Fruit fly (Drosophila melanogaster) whole organism, embryonic: Measurements from ENCODE around the gene GABA-B-R2.

Source experiments
- ATbp ChIP-seq: fragments of 200-800 bp; sonication (Bioruptor generic); optimal IDR thresholded peaks from 2 replicates; lab custom pipeline; 2017; ENCODE audit warnings: missing biosample characterization, mild to moderate bottlenecking, missing genetic modification characterization, missing genetic modification reagents
- Aef1 ChIP-seq: fragments of 200-800 bp; sonication (Bioruptor generic); IDR thresholded peaks from 3 replicates; pipeline ENCODE4 v1.3.6; 2022; ENCODE audit warnings: missing biosample characterization, missing genetic modification characterization
- Bteb2 ChIP-seq: fragments of 200-800 bp; sonication (Bioruptor generic); optimal IDR thresholded peaks from 2 replicates; lab custom pipeline; 2016; ENCODE audit warnings: missing biosample characterization, missing genetic modification characterization
- CG10209 ChIP-seq: fragments of 200-800 bp; sonication (Bioruptor generic); optimal IDR thresholded peaks from 3 replicates; lab custom pipeline; 2017; ENCODE audit warnings: missing biosample characterization, mild to moderate bottlenecking, missing genetic modification characterization, missing genetic modification reagents
- CG11504 ChIP-seq: fragments of 200-800 bp; sonication (Bioruptor generic); optimal IDR thresholded peaks from 3 replicates; lab custom pipeline; 2019; ENCODE audit warnings: missing biosample characterization, mild to moderate bottlenecking, missing genetic modification characterization, moderate library complexity
- CG13287 ChIP-seq: fragments of 200-800 bp; sonication (Bioruptor generic); IDR thresholded peaks from 2 replicates; pipeline ENCODE4 v1.3.6; 2022; ENCODE audit warnings: missing biosample characterization, missing genetic modification characterization; ENCODE audit not compliant: partially characterized antibody
- CG13624 ChIP-seq: fragments of 200-800 bp; sonication (Bioruptor generic); optimal IDR thresholded peaks from 2 replicates; lab custom pipeline; 2016; ENCODE audit warnings: missing biosample characterization, missing genetic modification characterization
- CG14441 ChIP-seq: fragments of 200-800 bp; sonication (Bioruptor generic); IDR thresholded peaks from 2 replicates; pipeline ENCODE4 v1.3.6; 2022; ENCODE audit warnings: missing biosample characterization, missing genetic modification characterization
- CG14667 ChIP-seq: fragments of 200-800 bp; sonication (Bioruptor generic); IDR thresholded peaks from 2 replicates; pipeline ENCODE4 v1.3.6; 2022; ENCODE audit warnings: missing biosample characterization, missing genetic modification characterization
- CG14710 ChIP-seq: fragments of 200-800 bp; sonication (Bioruptor generic); optimal IDR thresholded peaks from 3 replicates; lab custom pipeline; 2019; ENCODE audit warnings: missing biosample characterization, mild to moderate bottlenecking, missing genetic modification characterization, moderate library complexity
- CG16863 ChIP-seq: fragments of 200-800 bp; sonication (Bioruptor generic); optimal IDR thresholded peaks from 3 replicates; lab custom pipeline; 2016; ENCODE audit warnings: missing biosample characterization, missing genetic modification characterization
- CG17912 ChIP-seq: fragments of 200-800 bp; sonication (Bioruptor generic); optimal IDR thresholded peaks from 2 replicates; lab custom pipeline; 2018; ENCODE audit warnings: missing biosample characterization, mild to moderate bottlenecking, missing genetic modification characterization
- CG3726 ChIP-seq: fragments of 200-800 bp; sonication (Bioruptor generic); IDR thresholded peaks from 3 replicates; pipeline ENCODE4, ENCODE4 v1.3.6; 2022; ENCODE audit warnings: missing biosample characterization, missing genetic modification characterization
- CG4328 ChIP-seq: fragments of 200-800 bp; sonication (Bioruptor generic); optimal IDR thresholded peaks from 3 replicates; lab custom pipeline; 2017; ENCODE audit warnings: missing biosample characterization, missing genetic modification reagents, missing genetic modification characterization
- CG4424 ChIP-seq: fragments of 200-800 bp; sonication (Bioruptor generic); optimal IDR thresholded peaks from 3 replicates; lab custom pipeline; 2016; ENCODE audit warnings: missing biosample characterization, missing genetic modification characterization
- CG4617 ChIP-seq: fragments of 200-800 bp; sonication (Bioruptor generic); optimal IDR thresholded peaks from 3 replicates; lab custom pipeline; 2016; ENCODE audit warnings: missing biosample characterization, missing genetic modification characterization, borderline replicate concordance
- CG6175 ChIP-seq: fragments of 200-800 bp; sonication (Bioruptor generic); IDR thresholded peaks from 3 replicates; pipeline ENCODE4 v1.3.6; 2022; ENCODE audit warnings: missing biosample characterization, missing genetic modification characterization
- CG6689 ChIP-seq: fragments of 200-800 bp; sonication (Bioruptor generic); IDR thresholded peaks from 2 replicates; pipeline ENCODE4 v1.3.6; 2022; ENCODE audit warnings: missing biosample characterization, missing genetic modification characterization
- CG7556 ChIP-seq: fragments of 200-800 bp; sonication (Bioruptor generic); optimal IDR thresholded peaks from 2 replicates; lab custom pipeline; 2017; ENCODE audit warnings: missing biosample characterization, mild to moderate bottlenecking, missing genetic modification characterization
- CG9932 ChIP-seq: fragments of 200-800 bp; sonication (Bioruptor generic); IDR thresholded peaks from 2 replicates; pipeline ENCODE4 v1.3.6; 2022; ENCODE audit warnings: missing biosample characterization, missing genetic modification characterization
- CHES-1-like ChIP-seq: fragments of 200-800 bp; sonication (Bioruptor generic); optimal IDR thresholded peaks from 2 replicates; lab custom pipeline; 2016; ENCODE audit warnings: missing biosample characterization, missing genetic modification characterization
- CrebB ChIP-seq: fragments of 200-800 bp; sonication (Bioruptor generic); optimal IDR thresholded peaks from 3 replicates; lab custom pipeline; 2018; ENCODE audit warnings: missing biosample characterization, mild to moderate bottlenecking, missing genetic modification characterization
- Dp ChIP-seq: fragments of 200-800 bp; sonication (Bioruptor generic); optimal IDR thresholded peaks from 2 replicates; lab custom pipeline; 2018; ENCODE audit warnings: missing biosample characterization, mild to moderate bottlenecking, missing genetic modification characterization, moderate library complexity
- E2f2 ChIP-seq: fragments of 200-800 bp; sonication (Bioruptor generic); IDR thresholded peaks from 2 replicates; pipeline ENCODE4 v1.3.6; 2022; ENCODE audit warnings: missing biosample characterization, missing genetic modification characterization
- Fer1 ChIP-seq: fragments of 200-800 bp; sonication (Bioruptor generic); optimal IDR thresholded peaks from 2 replicates; lab custom pipeline; 2017; ENCODE audit warnings: missing biosample characterization, mild to moderate bottlenecking, missing genetic modification characterization
- Fer2 ChIP-seq: fragments of 200-800 bp; sonication (Bioruptor generic); optimal IDR thresholded peaks from 2 replicates; lab custom pipeline; 2018; ENCODE audit warnings: missing biosample characterization, mild to moderate bottlenecking, missing genetic modification characterization, moderate library complexity
- HmgZ ChIP-seq: fragments of 200-800 bp; sonication (Bioruptor generic); optimal IDR thresholded peaks from 2 replicates; lab custom pipeline; 2018; ENCODE audit warnings: missing biosample characterization, mild to moderate bottlenecking, missing genetic modification characterization
- MBD-R2 ChIP-seq: fragments of 200-800 bp; sonication (Bioruptor generic); IDR thresholded peaks from 2 replicates; pipeline ENCODE4 v1.3.6; 2022; ENCODE audit warnings: missing biosample characterization, missing genetic modification characterization
- Max ChIP-seq: fragments of 200-800 bp; sonication (Bioruptor generic); optimal IDR thresholded peaks from 2 replicates; lab custom pipeline; 2016; ENCODE audit warnings: missing biosample characterization, mild to moderate bottlenecking, missing genetic modification characterization
- Nf-YB ChIP-seq: fragments of 200-800 bp; sonication (Bioruptor generic); optimal IDR thresholded peaks from 3 replicates; lab custom pipeline; 2019; ENCODE audit warnings: missing biosample characterization, mild to moderate bottlenecking, missing genetic modification characterization, moderate library complexity
- Oaz ChIP-seq: fragments of 200-800 bp; sonication (Bioruptor generic); IDR thresholded peaks from 2 replicates; pipeline ENCODE4 v1.3.6; 2022; ENCODE audit warnings: missing biosample characterization, missing genetic modification characterization
- Pdp1 ChIP-seq, 2 experiments: fragments of 200-800 bp; sonication (Bioruptor generic); optimal IDR thresholded peaks; 3 replicates each; lab custom pipeline; 2016; ENCODE audit warnings: missing biosample characterization in 2 of 2, missing genetic modification characterization in 2 of 2, mild to moderate bottlenecking in 1 of 2, moderate library complexity in 1 of 2
- Ptx1 ChIP-seq: fragments of 200-800 bp; sonication (Bioruptor generic); IDR thresholded peaks from 2 replicates; pipeline ENCODE4 v1.3.6; 2022; ENCODE audit warnings: missing biosample characterization, missing genetic modification characterization
- Tbp ChIP-seq: fragments of >200 bp; optimal IDR thresholded peaks from 2 replicates; lab custom pipeline; 2018; ENCODE audit warnings: missing biosample characterization, missing genetic modification characterization
- Xbp1 ChIP-seq: fragments of 200-800 bp; sonication (Bioruptor generic); optimal IDR thresholded peaks from 3 replicates; lab custom pipeline; 2016; ENCODE audit warnings: missing biosample characterization, mild to moderate bottlenecking, missing genetic modification characterization
- ato ChIP-seq: fragments of 200-800 bp; sonication (Bioruptor generic); IDR thresholded peaks from 2 replicates; pipeline ENCODE4 v1.3.6; 2022; ENCODE audit warnings: missing biosample characterization, missing genetic modification characterization; ENCODE audit not compliant: partially characterized antibody
- cas ChIP-seq: fragments of 200-800 bp; sonication (Bioruptor generic); IDR thresholded peaks from 2 replicates; pipeline ENCODE4 v1.3.6; 2022; ENCODE audit warnings: missing biosample characterization, missing genetic modification characterization
- corto ChIP-seq: fragments of 200-800 bp; sonication (Bioruptor generic); optimal IDR thresholded peaks from 2 replicates; lab custom pipeline; 2016; ENCODE audit warnings: missing biosample characterization, mild to moderate bottlenecking, missing genetic modification characterization, moderate library complexity
- dati ChIP-seq: fragments of 200-800 bp; sonication (Bioruptor generic); IDR thresholded peaks from 2 replicates; pipeline ENCODE4 v1.3.6; 2022; ENCODE audit warnings: missing biosample characterization, missing genetic modification characterization
- dm ChIP-seq: fragments of 200-800 bp; sonication (Bioruptor generic); optimal IDR thresholded peaks from 3 replicates; lab custom pipeline; 2016; ENCODE audit warnings: missing biosample characterization, missing genetic modification characterization
- dpn ChIP-seq, 2 experiments: fragments of 200-800 bp; sonication (Bioruptor generic); optimal IDR thresholded peaks; 3 replicates each; lab custom pipeline; 2016; ENCODE audit warnings: missing biosample characterization in 2 of 2, missing genetic modification characterization in 2 of 2
- gcm2 ChIP-seq: fragments of 200-800 bp; sonication (Bioruptor generic); optimal IDR thresholded peaks from 2 replicates; lab custom pipeline; 2016; ENCODE audit warnings: missing biosample characterization, missing genetic modification characterization
- h ChIP-seq: fragments of >200 bp; optimal IDR thresholded peaks from 2 replicates; lab custom pipeline; 2017
- hth ChIP-seq: fragments of >200 bp; optimal IDR thresholded peaks from 2 replicates; lab custom pipeline; 2017; ENCODE audit warnings: inconsistent platforms
- insv ChIP-seq, 2 experiments: fragments of 200-800 bp; sonication (Bioruptor generic); optimal IDR thresholded peaks; 3 replicates each; lab custom pipeline; 2016 to 2018; ENCODE audit warnings: missing biosample characterization in 2 of 2, missing genetic modification characterization in 2 of 2
- ken ChIP-seq: fragments of 200-800 bp; sonication (Bioruptor generic); IDR thresholded peaks from 3 replicates; pipeline ENCODE4 v1.3.6; 2022; ENCODE audit warnings: missing biosample characterization, missing genetic modification characterization
- lola ChIP-seq, 3 experiments: fragments of >200 bp in 2 of 3; fragments of 200-800 bp in 1 of 3; sonication (Bioruptor generic) in 1 of 3; optimal IDR thresholded peaks; 2 replicates each; lab custom pipeline; 2017 to 2019; ENCODE audit warnings: missing biosample characterization in 3 of 3, missing genetic modification characterization in 3 of 3, mild to moderate bottlenecking in 1 of 3, moderate library complexity in 1 of 3
- nom ChIP-seq: fragments of 200-800 bp; sonication (Bioruptor generic); optimal IDR thresholded peaks from 2 replicates; lab custom pipeline; 2017; ENCODE audit warnings: missing biosample characterization, missing genetic modification characterization, mild to moderate bottlenecking, moderate library complexity, missing genetic modification reagents
- p53 ChIP-seq: fragments of 200-800 bp; sonication (Bioruptor generic); optimal IDR thresholded peaks from 2 replicates; lab custom pipeline; 2016; ENCODE audit warnings: missing biosample characterization, missing genetic modification characterization
- sens ChIP-seq: fragments of 200-800 bp; sonication (Bioruptor generic); peaks from one replicate; lab custom pipeline; 2016; ENCODE audit warnings: missing biosample characterization, missing genetic modification characterization
- so ChIP-seq: fragments of 200-800 bp; sonication (Bioruptor generic); IDR thresholded peaks from 3 replicates; pipeline ENCODE4 v1.3.6; 2022; ENCODE audit warnings: missing biosample characterization, missing genetic modification characterization
- stwl ChIP-seq: fragments of 200-800 bp; sonication (Bioruptor generic); optimal IDR thresholded peaks from 3 replicates; lab custom pipeline; 2018; ENCODE audit warnings: missing biosample characterization, mild to moderate bottlenecking, missing genetic modification characterization, moderate library complexity
- tna ChIP-seq: fragments of 200-800 bp; sonication (Bioruptor generic); IDR thresholded peaks from 2 replicates; pipeline ENCODE4 v1.3.6; 2022; ENCODE audit warnings: missing biosample characterization, missing genetic modification characterization; ENCODE audit not compliant: partially characterized antibody

Gene GABA-B-R2

dm6 chr3R:21777660-21778059 lies 2.0 kb upstream of the GABA-B-R2 start, which contains the start of gene Polr1H (continued):
- no peak for TF ChIP-seq Tbp
- no peak for TF ChIP-seq CrebB (tag; lab: Kevin White, UChicago)
- no peak for TF ChIP-seq dpn (GFP tag; optimal IDR thresholded peaks at IDR 0.05; lab: Kevin White, UChicago)
- TF ChIP-seq corto = no peak
- TF ChIP-seq CG14710 (tag; lab: Kevin White, UChicago) = peak; percentile 42
- TF ChIP-seq Dp (GFP tag; lab: Kevin White, UChicago) = peak; percentile 81
- no peak for TF ChIP-seq Xbp1 (GFP tag; lab: Kevin White, UChicago)
- peak; percentile 44 for TF ChIP-seq HmgZ (tag; lab: Kevin White, UChicago)
- TF ChIP-seq CG14441 (GFP tag; lab: Robert Waterston, UW) = no peak
- no peak for TF ChIP-seq cas
- peak; percentile 90 for TF ChIP-seq sens (GFP tag; lab: Kevin White, UChicago)
- peak; percentile 87 for TF ChIP-seq Max (GFP tag; lab: Kevin White, UChicago)
- no peak for TF ChIP-seq CG17912 (GFP tag; lab: Kevin White, UChicago)
- no peak for TF ChIP-seq lola (GFP tag; optimal IDR thresholded peaks at IDR 0.05; lab: Kevin White, UChicago)
- TF ChIP-seq Fer1 (GFP tag; lab: Kevin White, UChicago) = peak; percentile 41
- peak; percentile 75 for TF ChIP-seq CG11504 (tag; lab: Kevin White, UChicago)
- TF ChIP-seq p53 = no peak
- TF ChIP-seq CHES-1-like (GFP tag; lab: Kevin White, UChicago) = no peak
- no peak for TF ChIP-seq CG4328 (GFP tag; lab: Kevin White, UChicago)
- TF ChIP-seq CG4617 (GFP tag; lab: Kevin White, UChicago) = peak; percentile 23
- TF ChIP-seq ato (GFP tag; lab: Robert Waterston, UW) = no peak
- peak; percentile 87 for TF ChIP-seq E2f2
- TF ChIP-seq Pdp1 (GFP tag; optimal IDR thresholded peaks at IDR 0.05; lab: Kevin White, UChicago) = peak in 1 of 2 experiments; percentile 75
- peak; percentile 59 for TF ChIP-seq CG13287
- peak; percentile 49; the same call in 1 of the 2 replicates for TF ChIP-seq MBD-R2 (GFP tag; lab: Robert Waterston, UW)
- no peak for TF ChIP-seq nom (GFP tag; lab: Kevin White, UChicago)
- TF ChIP-seq CG13624 (GFP tag; lab: Kevin White, UChicago) = peak; percentile 24
- peak; percentile 90 for TF ChIP-seq dm (GFP tag; lab: Kevin White, UChicago)
- TF ChIP-seq gcm2 (GFP tag; lab: Kevin White, UChicago) = no peak
- no peak for TF ChIP-seq CG4424
- no peak for TF ChIP-seq CG3726
- no peak for TF ChIP-seq h (lab: Kevin White, UChicago)
- TF ChIP-seq stwl (tag; lab: Kevin White, UChicago) = peak; percentile 66
- no peak for TF ChIP-seq CG16863 (GFP tag; lab: Kevin White, UChicago)
- no peak for TF ChIP-seq insv (GFP tag; optimal IDR thresholded peaks at IDR 0.05; lab: Kevin White, UChicago)
- TF ChIP-seq CG10209 = no peak
- no peak for TF ChIP-seq CG6689 (GFP tag; lab: Robert Waterston, UW)
- TF ChIP-seq CG7556 = no peak
- TF ChIP-seq ATbp (GFP tag; lab: Kevin White, UChicago) = no peak
- TF ChIP-seq CG9932 = no peak

- TF ChIP-seq Nf-YB (GFP tag; lab: Kevin White, UChicago) = no peak
- no peak for TF ChIP-seq dati (GFP tag; lab: Robert Waterston, UW)
- TF ChIP-seq Oaz (GFP tag; lab: Robert Waterston, UW) = no peak
- no peak for TF ChIP-seq Fer2 (tag; lab: Kevin White, UChicago)
- no peak for TF ChIP-seq Aef1 (GFP tag; lab: Robert Waterston, UW)
- no peak for TF ChIP-seq ken
- no peak for TF ChIP-seq CG14667 (GFP tag; lab: Robert Waterston, UW)
- TF ChIP-seq tna (GFP tag; lab: Robert Waterston, UW) = no peak
- no peak for TF ChIP-seq CG6175 (GFP tag; lab: Robert Waterston, UW)
- TF ChIP-seq so (GFP tag; lab: Robert Waterston, UW) = no peak
- TF ChIP-seq Ptx1 (GFP tag; lab: Robert Waterston, UW) = no peak
- no peak for TF ChIP-seq Bteb2 (GFP tag; lab: Kevin White, UChicago)
- no peak for TF ChIP-seq hth
- TF ChIP-seq, all 482 proteins: peak for 0
Observed at dm6 chr3R:21769218-21769617, 6.4 kb downstream of the GABA-B-R2 start, which contains the start of gene Burs. Gene Burs (plus strand): TSS chr3R:21769518.
